Worm (Caenorhabditis elegans): Measurements from ENCODE around the gene C06A6.7.

Gene C06A6.7

ce11 chrIV:7790801-7791588 lies 47.3 kb downstream of the C06A6.7 start, which contains the start of gene rsp-6 (continued):
- TF ChIP-seq pha-4 (tag; optimal IDR thresholded peaks at IDR 0.05) (peak; percentile 13), Y79H2A.3 (GFP tag; conservative IDR thresholded peaks at IDR 0.05) (no peak), attf-5 (GFP tag; optimal IDR thresholded peaks at IDR 0.05) (peak; percentile 59), rpc-1 (optimal IDR thresholded peaks at IDR 0.05) (no peak), rpc-1 (tag; optimal IDR thresholded peaks at IDR 0.05) (no peak), Y95B8A.8 (GFP tag; IDR thresholded peaks at IDR 0.05) (no peak), hlh-12 (tag; optimal IDR thresholded peaks at IDR 0.05) (no peak), C17E4.6 (GFP tag; IDR thresholded peaks at IDR 0.05) (peak; percentile 43; the same call in 1 of the 2 replicates), ztf-18 (tag; optimal IDR thresholded peaks at IDR 0.05) (peak; percentile 27), ekl-4 (GFP tag; IDR thresholded peaks at IDR 0.05) (peak; percentile 85), T26A5.8 (tag; optimal IDR thresholded peaks at IDR 0.05) (no peak), athp-1 (tag; optimal IDR thresholded peaks at IDR 0.05) (no peak), akir-1 (GFP tag; optimal IDR thresholded peaks at IDR 0.05) (no peak), lag-1 (GFP tag; IDR thresholded peaks at IDR 0.05) (no peak), F39B2.1 (GFP tag; IDR thresholded peaks at IDR 0.05) (no peak), ztf-3 (GFP tag; optimal IDR thresholded peaks at IDR 0.05) (no peak), K12H6.12 (tag; optimal IDR thresholded peaks at IDR 0.05) (peak; percentile 73), ztf-28 (GFP tag; IDR thresholded peaks at IDR 0.05) (0 out of 2 replicates have a peak, but pooled peaks have one; percentile 8)

ce11 chrIV:7790151-7790691 lies 48.1 kb downstream of the C06A6.7 start:
- TF ChIP-seq ceh-27 (GFP tag; optimal IDR thresholded peaks at IDR 0.05) (no peak), madf-8 (GFP tag; conservative IDR thresholded peaks at IDR 0.05) (0 out of 2 replicates have a peak, but pooled peaks have one; percentile 12), F22D6.2 (tag; optimal IDR thresholded peaks at IDR 0.05) (no peak), F52B5.7 (tag; optimal IDR thresholded peaks at IDR 0.05) (no peak), zfh-2 (GFP tag; conservative IDR thresholded peaks at IDR 0.05) (peak; percentile 36; the same call in 1 of the 2 replicates), mcd-1 (GFP tag; IDR thresholded peaks at IDR 0.05) (peak; percentile 7; the same call in 1 of the 2 replicates), athp-1 (tag; optimal IDR thresholded peaks at IDR 0.05) (no peak), let-526 (GFP tag; IDR thresholded peaks at IDR 0.05) (0 out of 2 replicates have a peak, but pooled peaks have one; percentile 47), madf-6 (GFP tag; IDR thresholded peaks at IDR 0.05) (no peak), madf-3 (GFP tag; IDR thresholded peaks at IDR 0.05) (peak; percentile 57; the same call in 1 of the 2 replicates), F33H1.4 (GFP tag; IDR thresholded peaks at IDR 0.05) (no peak)

- peak; percentile 79 for TF ChIP-seq atf-7 (tag; optimal IDR thresholded peaks at IDR 0.05)
- no peak for TF ChIP-seq lsy-27 (tag; optimal IDR thresholded peaks at IDR 0.05; ENCODE audit: borderline replicate concordance, insufficient read depth)
- TF ChIP-seq ceh-27 (GFP tag; optimal IDR thresholded peaks at IDR 0.05): peak; percentile 7
- peak; percentile 69 for TF ChIP-seq F10E7.11 (tag; optimal IDR thresholded peaks at IDR 0.05)
- TF ChIP-seq snpc-1.1 (tag; optimal IDR thresholded peaks at IDR 0.05; ENCODE audit: insufficient read depth): peak; percentile 19
- peak; percentile 53 for TF ChIP-seq tlf-1 (GFP tag; optimal IDR thresholded peaks at IDR 0.05)
- no peak for TF ChIP-seq B0019.2 (GFP tag; conservative IDR thresholded peaks at IDR 0.05)
- TF ChIP-seq him-1 (tag; optimal IDR thresholded peaks at IDR 0.05): no peak
- TF ChIP-seq mel-28 (tag; optimal IDR thresholded peaks at IDR 0.05; ENCODE audit: borderline replicate concordance): no peak
- 0 out of 2 replicates have a peak, but pooled peaks have one; percentile 48 for TF ChIP-seq egl-44 (GFP tag; IDR thresholded peaks at IDR 0.05)
- TF ChIP-seq rpc-1 (optimal IDR thresholded peaks at IDR 0.05): no peak
- no peak for TF ChIP-seq rpc-1 (tag; optimal IDR thresholded peaks at IDR 0.05)
- no peak for TF ChIP-seq ets-4 (GFP tag; optimal IDR thresholded peaks at IDR 0.05)
- 0 out of 2 replicates have a peak, but pooled peaks have one; percentile 40 for TF ChIP-seq madf-3 (GFP tag; IDR thresholded peaks at IDR 0.05)
- TF ChIP-seq ceh-91 (GFP tag; IDR thresholded peaks at IDR 0.05): peak; percentile 15; the same call in 1 of the 2 replicates
- no peak for TF ChIP-seq ztf-6 (GFP tag; IDR thresholded peaks at IDR 0.05)
- TF ChIP-seq sdz-38 (tag; optimal IDR thresholded peaks at IDR 0.05): no peak
- TF ChIP-seq efl-1 (GFP tag; optimal IDR thresholded peaks at IDR 0.05): no peak
- TF ChIP-seq bed-1 (GFP tag; IDR thresholded peaks at IDR 0.05): no peak
- TF ChIP-seq pbrm-1 (GFP tag; IDR thresholded peaks at IDR 0.05): peak; percentile 62
These were observed 48.8 kb downstream of the C06A6.7 start, which contains the start of gene imp-3 for ce11 chrIV:7789521-7789949. TSS of gene imp-3 (minus strand) at chrIV:7789613.
